Fruit fly (Drosophila melanogaster): ENCODE results near the gene syd.

dm6 chr3L:7941514-7941913, 5.6 kb upstream of the syd start:
- TF ChIP-seq CG4496 (GFP tag; IDR thresholded peaks at IDR 0.05) (no peak), Ets98B (GFP tag; IDR thresholded peaks at IDR 0.05) (no peak), EcR (GFP tag; optimal IDR thresholded peaks at IDR 0.05) (no peak), Pif1B (GFP tag; optimal IDR thresholded peaks at IDR 0.05) (no peak), fd96Ca (GFP tag; IDR thresholded peaks at IDR 0.05) (no peak), D1 (tag; optimal IDR thresholded peaks at IDR 0.05) (no peak), CG17806 (tag; optimal IDR thresholded peaks at IDR 0.05) (no peak), CG9948 (tag; optimal IDR thresholded peaks at IDR 0.05) (no peak), rn (GFP tag; IDR thresholded peaks at IDR 0.05) (no peak)
